Worm (Caenorhabditis elegans) whole organism, late embryonic: ENCODE data around the gene T13C5.6.

Experiments
- K02D7.2 ChIP-seq: sonication (generic microtip); optimal IDR thresholded peaks from 2 replicates; lab custom pipeline; 2017; ENCODE audit warnings: mild to moderate bottlenecking, missing genetic modification characterization, missing compliant biosample characterization
- T23F11.4 ChIP-seq: fragments of 200-800 bp; sonication (Bioruptor generic); optimal IDR thresholded peaks from 2 replicates; lab custom pipeline; 2018; ENCODE audit warnings: mild to moderate bottlenecking, missing genetic modification characterization, missing compliant biosample characterization
- Y22D7AL.16 ChIP-seq: sonication (generic microtip); optimal IDR thresholded peaks from 2 replicates; lab custom pipeline; 2016; ENCODE audit warnings: missing genetic modification characterization, missing compliant biosample characterization
- ceh-14 ChIP-seq: sonication (generic microtip); optimal IDR thresholded peaks from 2 replicates; lab custom pipeline; 2016; ENCODE audit warnings: missing genotype, missing genetic modification characterization, missing compliant biosample characterization
- ceh-18 ChIP-seq: sonication (generic microtip); optimal IDR thresholded peaks from 2 replicates; lab custom pipeline; 2016; ENCODE audit warnings: missing genetic modification characterization, missing compliant biosample characterization
- ceh-22 ChIP-seq: sonication (generic microtip); optimal IDR thresholded peaks from 2 replicates; lab custom pipeline; 2017; ENCODE audit warnings: missing biosample characterization, missing genetic modification characterization
- ceh-30 ChIP-seq: fragments of 150-350 bp; optimal IDR thresholded peaks from 2 replicates; lab custom pipeline; 2014; ENCODE audit warnings: missing biosample characterization, missing genetic modification characterization
- ceh-34 ChIP-seq: sonication (generic microtip); optimal IDR thresholded peaks from 2 replicates; lab custom pipeline; 2016; ENCODE audit warnings: mild to moderate bottlenecking, missing genetic modification characterization, missing compliant biosample characterization
- ceh-6 ChIP-seq: fragments of 200-800 bp; sonication (Bioruptor generic); optimal IDR thresholded peaks from 2 replicates; lab custom pipeline; 2018; ENCODE audit warnings: mild to moderate bottlenecking, missing genetic modification characterization, missing compliant biosample characterization
- che-1 ChIP-seq: sonication (generic microtip); optimal IDR thresholded peaks from 2 replicates; lab custom pipeline; 2016; ENCODE audit warnings: mild to moderate bottlenecking, missing genetic modification characterization, missing compliant biosample characterization
- dmd-4 ChIP-seq: sonication (generic microtip); optimal IDR thresholded peaks from 2 replicates; lab custom pipeline; 2016; ENCODE audit warnings: borderline replicate concordance, missing genetic modification characterization, missing compliant biosample characterization
- elt-2 ChIP-seq: sonication (generic microtip); optimal IDR thresholded peaks from 2 replicates; lab custom pipeline; 2016; ENCODE audit warnings: missing genetic modification reagents, missing genetic modification characterization, missing compliant biosample characterization
- ets-4 ChIP-seq: sonication (generic microtip); optimal IDR thresholded peaks from 2 replicates; lab custom pipeline; 2016; ENCODE audit warnings: missing genetic modification characterization, missing compliant biosample characterization
- eyg-1 ChIP-seq: sonication (generic microtip); optimal IDR thresholded peaks from 2 replicates; lab custom pipeline; 2016; ENCODE audit warnings: missing genotype, missing genetic modification characterization, missing compliant biosample characterization
- fax-1 ChIP-seq: sonication (generic microtip); optimal IDR thresholded peaks from 2 replicates; lab custom pipeline; 2016; ENCODE audit warnings: missing genotype, missing genetic modification characterization, missing compliant biosample characterization
- fkh-10 ChIP-seq: fragments of 150-350 bp; optimal IDR thresholded peaks from 2 replicates; lab custom pipeline; 2014; ENCODE audit warnings: missing biosample characterization, missing genetic modification reagents, missing genetic modification characterization
- fkh-6 ChIP-seq: sonication (generic microtip); optimal IDR thresholded peaks from 2 replicates; lab custom pipeline; 2016; ENCODE audit warnings: missing genetic modification characterization, missing compliant biosample characterization
- gmeb-2 ChIP-seq: sonication (generic microtip); optimal IDR thresholded peaks from 2 replicates; lab custom pipeline; 2016; ENCODE audit warnings: missing genetic modification characterization, inconsistent platforms, missing compliant biosample characterization
- hlh-13 ChIP-seq: fragments of 200-800 bp; sonication (Bioruptor generic); optimal IDR thresholded peaks from 2 replicates; lab custom pipeline; 2018; ENCODE audit warnings: mild to moderate bottlenecking, missing genetic modification characterization, missing compliant biosample characterization
- hlh-30 ChIP-seq: sonication (generic microtip); optimal IDR thresholded peaks from 2 replicates; lab custom pipeline; 2017; ENCODE audit warnings: antibody characterized with exemption, missing genetic modification characterization, missing compliant biosample characterization; ENCODE audit not compliant: insufficient read depth
- hlh-8 ChIP-seq: sonication (generic microtip); optimal IDR thresholded peaks from 2 replicates; lab custom pipeline; 2016; ENCODE audit warnings: missing genotype, missing genetic modification characterization, missing compliant biosample characterization
- lin-11 ChIP-seq: fragments of 200-800 bp; sonication (Bioruptor generic); optimal IDR thresholded peaks from 2 replicates; lab custom pipeline; 2018; ENCODE audit warnings: mild to moderate bottlenecking, missing genetic modification characterization, missing compliant biosample characterization
- madf-2 ChIP-seq: sonication (generic microtip); optimal IDR thresholded peaks from 2 replicates; lab custom pipeline; 2017; ENCODE audit warnings: missing genetic modification characterization, missing compliant biosample characterization
- nfya-1 ChIP-seq: sonication (generic microtip); optimal IDR thresholded peaks from 2 replicates; lab custom pipeline; 2017; ENCODE audit warnings: missing genetic modification characterization, mild to moderate bottlenecking, missing compliant biosample characterization, antibody characterized with exemption, moderate library complexity
- nhr-11 ChIP-seq: fragments of 150-350 bp; optimal IDR thresholded peaks from 2 replicates; lab custom pipeline; 2014; ENCODE audit warnings: missing biosample characterization, missing genetic modification characterization
- npax-4 ChIP-seq: sonication (generic microtip); optimal IDR thresholded peaks from 2 replicates; lab custom pipeline; 2016; ENCODE audit warnings: missing genetic modification characterization, missing compliant biosample characterization
- pag-3 ChIP-seq: sonication (generic microtip); optimal IDR thresholded peaks from 2 replicates; lab custom pipeline; 2016; ENCODE audit warnings: missing compliant biosample characterization, missing genetic modification characterization, borderline replicate concordance
- pat-9 ChIP-seq: fragments of 200-800 bp; sonication (Bioruptor generic); optimal IDR thresholded peaks from 2 replicates; lab custom pipeline; 2018; ENCODE audit warnings: mild to moderate bottlenecking, missing genetic modification characterization, moderate library complexity, missing compliant biosample characterization
- pax-1 ChIP-seq: fragments of 150-350 bp; optimal IDR thresholded peaks from 2 replicates; lab custom pipeline; 2014; ENCODE audit warnings: missing biosample characterization, missing genetic modification characterization
- pha-2 ChIP-seq: sonication (generic microtip); optimal IDR thresholded peaks from 2 replicates; lab custom pipeline; 2017; ENCODE audit warnings: mild to moderate bottlenecking, missing genetic modification characterization, missing compliant biosample characterization
- pros-1 ChIP-seq: fragments of 150-350 bp; optimal IDR thresholded peaks from 2 replicates; lab custom pipeline; 2014; ENCODE audit warnings: missing biosample characterization, missing genetic modification reagents, missing genetic modification characterization
- sdc-2 ChIP-seq: sonication (generic microtip); optimal IDR thresholded peaks from 2 replicates; lab custom pipeline; 2016; ENCODE audit warnings: missing genotype, missing genetic modification characterization, missing compliant biosample characterization
- sox-2 ChIP-seq: fragments of 200-800 bp; sonication (Bioruptor generic); IDR thresholded peaks from 2 replicates; pipeline ENCODE4 v1.3.6; 2022; ENCODE audit warnings: missing genetic modification reagents, missing genetic modification characterization, missing compliant biosample characterization
- syd-9 ChIP-seq: sonication (generic microtip); optimal IDR thresholded peaks from 2 replicates; lab custom pipeline; 2016; ENCODE audit warnings: mild to moderate bottlenecking, missing genetic modification characterization, moderate library complexity, missing compliant biosample characterization
- tbx-2 ChIP-seq: sonication (generic microtip); optimal IDR thresholded peaks from 2 replicates; lab custom pipeline; 2016; ENCODE audit warnings: missing genetic modification characterization, missing compliant biosample characterization
- ttx-3 ChIP-seq: sonication (generic microtip); optimal IDR thresholded peaks from 2 replicates; lab custom pipeline; 2016; ENCODE audit warnings: missing genetic modification reagents, missing genetic modification characterization, missing compliant biosample characterization
- unc-3 ChIP-seq, 2 experiments: fragments of 200-800 bp in 1 of 2; sonication (Bioruptor generic) in 1 of 2; sonication (generic microtip) in 1 of 2; conservative IDR thresholded peaks in 1 of 2; optimal IDR thresholded peaks in 1 of 2; 2 replicates each; pipeline versions ENCODE4 v1.3.6 to Lab custom; 2016 to 2022; ENCODE audit warnings: missing compliant biosample characterization in 2 of 2, missing genetic modification characterization in 2 of 2, missing genetic modification reagents in 1 of 2
- unc-42 ChIP-seq: sonication (generic microtip); optimal IDR thresholded peaks from 2 replicates; lab custom pipeline; 2016; ENCODE audit warnings: missing genotype, missing genetic modification characterization, missing compliant biosample characterization
- zip-5 ChIP-seq: sonication (generic microtip); optimal IDR thresholded peaks from 2 replicates; lab custom pipeline; 2016; ENCODE audit warnings: missing genetic modification characterization, missing compliant biosample characterization
- ztf-16 ChIP-seq: sonication (generic microtip); optimal IDR thresholded peaks from 2 replicates; lab custom pipeline; 2017; ENCODE audit warnings: missing genetic modification characterization, missing compliant biosample characterization

Gene T13C5.6

DNA sequence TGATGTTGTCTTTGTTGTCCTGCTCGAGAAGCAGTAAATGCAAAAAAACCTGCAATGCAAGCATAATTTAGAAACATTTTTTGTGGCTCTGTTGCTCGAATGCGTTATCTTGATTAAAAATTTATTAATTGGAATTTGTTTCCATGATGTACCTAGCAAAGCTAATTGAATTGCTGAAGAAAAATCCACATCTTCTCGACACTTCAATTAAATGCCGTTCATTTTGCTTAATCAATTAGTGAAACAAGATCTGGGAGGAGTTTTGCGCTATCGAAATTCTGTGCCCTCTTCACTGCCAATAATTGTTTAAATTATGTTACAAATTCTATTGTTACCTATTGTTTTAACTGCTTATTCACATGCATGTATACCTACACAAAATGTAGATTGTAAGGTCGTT lies 31.7 kb downstream of the T13C5.6 start, which contains the start of gene T25B2.3:
T25B2.3 (plus strand) TSS at position 301 of the 400 bp plus-strand sequence.
- TF ChIP-seq pag-3 (no peak), ceh-18 (no peak)

DNA sequence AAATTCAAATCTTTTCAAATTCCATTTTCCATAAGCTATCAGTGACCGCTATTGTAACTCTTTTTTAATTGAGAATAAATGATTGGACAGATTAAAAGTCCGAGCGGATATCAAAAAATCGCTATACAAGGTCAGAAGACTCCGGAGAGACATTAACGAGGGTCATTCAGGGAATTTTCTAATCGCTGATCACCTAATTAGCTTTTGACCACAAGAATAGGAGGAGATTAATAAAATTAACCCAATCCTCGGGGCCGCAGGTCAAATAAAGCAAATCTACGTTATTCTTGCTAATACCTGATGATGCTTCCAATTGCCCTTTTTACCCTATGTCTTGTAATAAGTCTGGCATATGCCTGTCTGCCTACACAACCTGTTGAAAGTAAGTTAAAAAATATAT lies 33.8 kb downstream of the T13C5.6 start, which contains the start of gene T25B2.1:
T25B2.1 (plus strand) TSS at position 301 of the 400 bp plus-strand sequence.
- TF ChIP-seq che-1: no peak
- TF ChIP-seq Y22D7AL.16: no peak
- no peak for TF ChIP-seq tbx-2 (tag; lab: Kevin White, UChicago)

DNA sequence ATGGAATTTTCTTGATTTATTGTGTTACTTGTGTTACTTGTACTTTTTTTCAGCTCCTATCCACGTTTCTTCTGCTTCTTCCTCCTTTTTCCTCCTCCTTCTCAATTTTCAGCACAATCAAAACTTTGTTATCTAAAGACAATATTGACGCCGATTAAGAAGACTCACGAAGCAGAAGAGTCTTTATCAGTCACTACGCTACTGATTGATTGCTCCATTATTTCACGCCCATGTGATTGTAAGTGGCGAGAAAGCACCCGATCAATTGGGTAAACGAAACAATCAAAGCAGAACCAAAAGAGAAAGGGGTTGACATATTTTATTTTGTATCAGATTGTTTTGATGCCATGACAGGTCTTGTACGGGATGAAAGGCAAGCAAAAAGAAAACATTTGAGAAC lies 38.2 kb downstream of the T13C5.6 start, which contains the start of gene T25B2.2:
T25B2.2 (plus strand) TSS at position 392 of the 400 bp plus-strand sequence.
- no peak for TF ChIP-seq dmd-4 (tag; lab: Kevin White, UChicago)
- peak; percentile 88 for TF ChIP-seq elt-2 (tag; lab: Kevin White, UChicago)

DNA sequence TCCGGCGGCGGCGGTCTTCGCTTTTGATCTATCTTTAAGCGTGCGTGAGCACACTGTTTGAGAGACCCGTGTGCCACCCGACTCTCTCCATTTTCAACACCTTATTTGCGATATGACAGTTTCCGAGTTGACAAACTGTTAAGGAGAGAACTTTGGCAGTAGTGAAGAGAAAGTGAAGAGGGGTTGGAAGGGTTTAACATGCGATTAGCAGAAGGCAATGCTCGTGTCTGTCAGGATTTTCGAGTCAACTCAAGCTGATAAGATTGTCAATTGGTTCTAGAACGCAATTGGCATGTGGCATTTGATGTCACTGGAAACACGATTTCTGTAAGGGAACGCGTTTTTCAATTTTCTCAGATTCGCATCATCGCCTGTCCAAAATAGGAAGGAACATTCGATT lies 40.1 kb downstream of the T13C5.6 start:
- TF ChIP-seq ttx-3 (no peak), gmeb-2 (tag; lab: Kevin White, UChicago) (no peak), sdc-2 (tag; lab: Kevin White, UChicago) (no peak), npax-4 (tag; lab: Kevin White, UChicago) (no peak), ets-4 (tag; lab: Kevin White, UChicago) (no peak), sox-2 (GFP tag; lab: Robert Waterston, UW) (no peak), ceh-30 (no peak), hlh-13 (no peak), syd-9 (no peak)

DNA sequence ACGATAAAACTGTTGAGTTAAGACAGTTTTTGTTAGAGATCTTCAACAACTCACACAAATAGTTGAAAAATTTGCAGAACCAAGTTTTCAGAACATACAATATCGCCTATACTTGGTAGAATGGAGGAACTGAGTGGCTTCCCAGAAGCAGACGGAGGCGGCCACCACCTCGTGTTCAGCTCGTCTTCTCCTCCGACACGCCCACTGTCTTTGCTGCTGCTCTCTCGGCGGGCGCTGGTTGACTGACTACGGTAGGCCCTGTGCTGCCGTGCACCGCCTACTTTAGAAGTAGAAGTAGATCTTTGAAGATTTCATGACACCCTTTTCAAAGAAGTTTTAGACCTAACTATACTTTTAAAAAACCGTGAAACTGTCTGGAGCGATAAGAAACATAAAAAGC lies 45.5 kb downstream of the T13C5.6 start:
- TF ChIP-seq zip-5 (tag; lab: Kevin White, UChicago) (no peak), ceh-6 (GFP tag; lab: Kevin White, UChicago) (no peak), fkh-10 (GFP tag; lab: Kevin White, UChicago) (no peak), fax-1 (tag; lab: Kevin White, UChicago) (no peak), T23F11.4 (no peak), ceh-30 (no peak)
- TF ChIP-seq, all 69 proteins: peak for 0

DNA sequence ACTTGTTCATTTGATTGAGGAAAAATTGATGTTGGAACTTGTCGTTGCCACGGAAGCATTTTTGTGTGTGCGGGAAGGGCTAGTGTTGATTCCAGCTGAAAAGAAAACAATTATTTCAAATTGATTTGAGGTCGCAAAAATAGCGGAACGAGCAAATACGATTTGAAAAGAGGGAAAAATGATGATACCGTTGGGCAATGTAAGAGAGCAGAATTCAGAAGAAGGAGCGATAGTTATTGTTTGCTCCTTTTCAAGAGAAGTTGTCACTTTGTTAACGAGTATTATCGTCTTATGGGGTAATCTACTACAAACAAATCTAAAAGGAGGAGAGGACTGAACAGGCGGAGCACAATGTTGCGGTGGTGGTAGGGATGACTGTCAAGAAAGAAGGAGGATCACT lies 47.1 kb downstream of the T13C5.6 start, which contains the start of gene odd-2:
odd-2 (minus strand) TSS at position 101 of the 400 bp plus-strand sequence.
- TF ChIP-seq T23F11.4 (no peak), hlh-8 (no peak), dmd-4 (tag; lab: Kevin White, UChicago) (no peak), nhr-11 (tag; lab: Kevin White, UChicago) (no peak), unc-42 (tag; lab: Kevin White, UChicago) (no peak), fkh-6 (tag; lab: Kevin White, UChicago) (no peak), fax-1 (tag; lab: Kevin White, UChicago) (no peak), lin-11 (tag; lab: Kevin White, UChicago) (no peak), nfya-1 (tag; lab: Kevin White, UChicago) (no peak), pax-1 (tag; lab: Kevin White, UChicago) (no peak), eyg-1 (no peak), ceh-14 (tag; lab: Kevin White, UChicago) (no peak)

DNA sequence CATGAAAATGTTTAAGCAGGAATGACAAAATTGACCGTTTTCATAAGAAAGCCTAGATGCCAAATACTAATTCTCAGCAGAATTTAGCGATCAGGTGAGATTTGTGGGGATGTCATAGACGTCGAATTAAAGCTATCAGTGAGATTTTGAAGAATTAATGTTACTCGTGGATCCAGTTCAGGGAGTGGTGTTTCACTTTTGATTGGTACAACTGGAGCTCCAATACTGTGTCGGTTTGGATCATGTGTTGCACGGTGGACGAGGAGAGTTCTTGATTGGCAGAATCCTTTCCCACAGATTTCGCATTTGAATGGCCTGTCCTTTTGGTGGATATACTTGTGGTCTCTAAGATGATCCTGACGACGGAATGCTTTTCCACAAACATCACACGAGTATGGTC lies 47.9 kb downstream of the T13C5.6 start:
- TF ChIP-seq madf-2 (tag; lab: Kevin White, UChicago) (no peak), che-1 (no peak), pha-2 (tag; lab: Kevin White, UChicago) (no peak), hlh-30 (tag; lab: Kevin White, UChicago) (no peak), pag-3 (no peak), unc-3 (GFP tag; conservative IDR thresholded peaks at IDR 0.05; lab: Robert Waterston, UW) (no peak), unc-3 (tag; optimal IDR thresholded peaks at IDR 0.05; lab: Kevin White, UChicago) (no peak), pat-9 (tag; lab: Kevin White, UChicago) (no peak), ceh-22 (tag; lab: Kevin White, UChicago) (no peak), ztf-16 (no peak), pros-1 (tag; lab: Kevin White, UChicago) (no peak), ceh-34 (tag; lab: Kevin White, UChicago) (no peak), K02D7.2 (tag; lab: Kevin White, UChicago) (no peak)
